Worm (Caenorhabditis elegans): Measurements from ENCODE around the gene F53F4.12.

- TF ChIP-seq cog-1 (tag; optimal IDR thresholded peaks at IDR 0.05): no peak
- TF ChIP-seq flt-1 (GFP tag; IDR thresholded peaks at IDR 0.05): no peak
- TF ChIP-seq klf-2 (GFP tag; conservative IDR thresholded peaks at IDR 0.05): no peak
- TF ChIP-seq ref-1 (GFP tag; conservative IDR thresholded peaks at IDR 0.05): no peak
- no peak for TF ChIP-seq T22C8.4 (GFP tag; IDR thresholded peaks at IDR 0.05)
These were observed 32.0 kb downstream of the F53F4.12 start for ce11 chrV:13657841-13658338.

All from whole organism, midembryonic.